Worm (Caenorhabditis elegans) whole organism, late embryonic: ENCODE measurements around the gene srbc-13.
"Not testable (repeated sequence)": the region's sequence is repeated elsewhere in the genome, so short reads cannot be mapped to it uniquely, and the experiment has no call there.

Experiments
- F13H6.1 ChIP-seq: sonication (generic microtip); optimal IDR thresholded peaks from 2 replicates; lab custom pipeline; 2016; ENCODE audit warnings: missing genetic modification characterization, missing compliant biosample characterization
- K02D7.2 ChIP-seq: sonication (generic microtip); optimal IDR thresholded peaks from 2 replicates; lab custom pipeline; 2017; ENCODE audit warnings: mild to moderate bottlenecking, missing genetic modification characterization, missing compliant biosample characterization
- T23F11.4 ChIP-seq: fragments of 200-800 bp; sonication (Bioruptor generic); optimal IDR thresholded peaks from 2 replicates; lab custom pipeline; 2018; ENCODE audit warnings: mild to moderate bottlenecking, missing genetic modification characterization, missing compliant biosample characterization
- ceh-18 ChIP-seq: sonication (generic microtip); optimal IDR thresholded peaks from 2 replicates; lab custom pipeline; 2016; ENCODE audit warnings: missing genetic modification characterization, missing compliant biosample characterization
- ceh-2 ChIP-seq: sonication (generic microtip); optimal IDR thresholded peaks from 2 replicates; lab custom pipeline; 2016; ENCODE audit warnings: missing genotype, missing genetic modification characterization, missing compliant biosample characterization
- ceh-22 ChIP-seq: sonication (generic microtip); optimal IDR thresholded peaks from 2 replicates; lab custom pipeline; 2017; ENCODE audit warnings: missing biosample characterization, missing genetic modification characterization
- ceh-30 ChIP-seq: fragments of 150-350 bp; optimal IDR thresholded peaks from 2 replicates; lab custom pipeline; 2014; ENCODE audit warnings: missing biosample characterization, missing genetic modification characterization
- ceh-48 ChIP-seq: sonication (generic microtip); optimal IDR thresholded peaks from 2 replicates; lab custom pipeline; 2016; ENCODE audit warnings: missing genetic modification characterization, inconsistent platforms, missing compliant biosample characterization
- che-1 ChIP-seq: sonication (generic microtip); optimal IDR thresholded peaks from 2 replicates; lab custom pipeline; 2016; ENCODE audit warnings: mild to moderate bottlenecking, missing genetic modification characterization, missing compliant biosample characterization
- dve-1 ChIP-seq: sonication (generic microtip); optimal IDR thresholded peaks from 2 replicates; lab custom pipeline; 2017; ENCODE audit warnings: antibody characterized with exemption, mild to moderate bottlenecking, missing genetic modification characterization, missing compliant biosample characterization
- fax-1 ChIP-seq: sonication (generic microtip); optimal IDR thresholded peaks from 2 replicates; lab custom pipeline; 2016; ENCODE audit warnings: missing genotype, missing genetic modification characterization, missing compliant biosample characterization
- gmeb-2 ChIP-seq: sonication (generic microtip); optimal IDR thresholded peaks from 2 replicates; lab custom pipeline; 2016; ENCODE audit warnings: missing genetic modification characterization, inconsistent platforms, missing compliant biosample characterization
- hlh-15 ChIP-seq: sonication (generic microtip); optimal IDR thresholded peaks from 2 replicates; lab custom pipeline; 2016; ENCODE audit warnings: missing genetic modification characterization, missing compliant biosample characterization
- hlh-6 ChIP-seq: sonication (generic microtip); optimal IDR thresholded peaks from 2 replicates; lab custom pipeline; 2016; ENCODE audit warnings: missing genotype, missing genetic modification characterization, missing compliant biosample characterization
- madf-2 ChIP-seq: sonication (generic microtip); optimal IDR thresholded peaks from 2 replicates; lab custom pipeline; 2017; ENCODE audit warnings: missing genetic modification characterization, missing compliant biosample characterization
- mec-3 ChIP-seq: sonication (generic microtip); optimal IDR thresholded peaks from 2 replicates; lab custom pipeline; 2016; ENCODE audit warnings: borderline replicate concordance, missing genetic modification characterization, missing compliant biosample characterization
- nhr-232 ChIP-seq: sonication (generic microtip); optimal IDR thresholded peaks from 2 replicates; lab custom pipeline; 2016; ENCODE audit warnings: missing genetic modification characterization, missing compliant biosample characterization
- npax-4 ChIP-seq: sonication (generic microtip); optimal IDR thresholded peaks from 2 replicates; lab custom pipeline; 2016; ENCODE audit warnings: missing genetic modification characterization, missing compliant biosample characterization
- odd-2 ChIP-seq: sonication (generic microtip); optimal IDR thresholded peaks from 2 replicates; lab custom pipeline; 2017; ENCODE audit warnings: antibody characterized with exemption, mild to moderate bottlenecking, missing genetic modification characterization, missing compliant biosample characterization
- pat-9 ChIP-seq: fragments of 200-800 bp; sonication (Bioruptor generic); optimal IDR thresholded peaks from 2 replicates; lab custom pipeline; 2018; ENCODE audit warnings: mild to moderate bottlenecking, missing genetic modification characterization, moderate library complexity, missing compliant biosample characterization
- pax-1 ChIP-seq: fragments of 150-350 bp; optimal IDR thresholded peaks from 2 replicates; lab custom pipeline; 2014; ENCODE audit warnings: missing biosample characterization, missing genetic modification characterization
- ref-2 ChIP-seq: sonication (generic microtip); optimal IDR thresholded peaks from 2 replicates; lab custom pipeline; 2016; ENCODE audit warnings: missing genetic modification characterization, missing compliant biosample characterization
- sdc-2 ChIP-seq: sonication (generic microtip); optimal IDR thresholded peaks from 2 replicates; lab custom pipeline; 2016; ENCODE audit warnings: missing genotype, missing genetic modification characterization, missing compliant biosample characterization
- sox-2 ChIP-seq: fragments of 200-800 bp; sonication (Bioruptor generic); IDR thresholded peaks from 2 replicates; pipeline ENCODE4 v1.3.6; 2022; ENCODE audit warnings: missing genetic modification reagents, missing genetic modification characterization, missing compliant biosample characterization
- sox-4 ChIP-seq: sonication (generic microtip); optimal IDR thresholded peaks from 2 replicates; lab custom pipeline; 2017; ENCODE audit warnings: mild to moderate bottlenecking, missing genetic modification characterization, inconsistent platforms, missing compliant biosample characterization
- syd-9 ChIP-seq: sonication (generic microtip); optimal IDR thresholded peaks from 2 replicates; lab custom pipeline; 2016; ENCODE audit warnings: mild to moderate bottlenecking, missing genetic modification characterization, moderate library complexity, missing compliant biosample characterization
- tbx-2 ChIP-seq: sonication (generic microtip); optimal IDR thresholded peaks from 2 replicates; lab custom pipeline; 2016; ENCODE audit warnings: missing genetic modification characterization, missing compliant biosample characterization
- tbx-7 ChIP-seq: sonication (generic microtip); optimal IDR thresholded peaks from 2 replicates; lab custom pipeline; 2016; ENCODE audit warnings: missing genotype, missing genetic modification characterization, missing compliant biosample characterization
- ttx-3 ChIP-seq: sonication (generic microtip); optimal IDR thresholded peaks from 2 replicates; lab custom pipeline; 2016; ENCODE audit warnings: missing genetic modification reagents, missing genetic modification characterization, missing compliant biosample characterization
- unc-3 ChIP-seq, 2 experiments: fragments of 200-800 bp in 1 of 2; sonication (Bioruptor generic) in 1 of 2; sonication (generic microtip) in 1 of 2; conservative IDR thresholded peaks in 1 of 2; optimal IDR thresholded peaks in 1 of 2; 2 replicates each; pipeline versions ENCODE4 v1.3.6 to Lab custom; 2016 to 2022; ENCODE audit warnings: missing compliant biosample characterization in 2 of 2, missing genetic modification characterization in 2 of 2, missing genetic modification reagents in 1 of 2
- unc-42 ChIP-seq: sonication (generic microtip); optimal IDR thresholded peaks from 2 replicates; lab custom pipeline; 2016; ENCODE audit warnings: missing genotype, missing genetic modification characterization, missing compliant biosample characterization
- unc-55 ChIP-seq: sonication (generic microtip); optimal IDR thresholded peaks from 2 replicates; lab custom pipeline; 2017; ENCODE audit warnings: missing biosample characterization, missing genetic modification reagents, missing genetic modification characterization
- unc-86 ChIP-seq: sonication (generic microtip); optimal IDR thresholded peaks from 2 replicates; lab custom pipeline; 2016; ENCODE audit warnings: missing genetic modification characterization, missing compliant biosample characterization

srbc-13 gene

ce11 chrV:817182-817581, 30.4 kb upstream of the srbc-13 start, which contains the start of gene R13D11.1:
Gene R13D11.1, plus strand, starts transcription at chrV:817482.
- TF ChIP-seq odd-2 (tag; lab: Kevin White, UChicago) = no peak
- TF ChIP-seq T23F11.4 = no peak
- no peak for TF ChIP-seq dve-1 (tag; lab: Kevin White, UChicago)
- no peak for TF ChIP-seq unc-55
- no peak for TF ChIP-seq syd-9 (tag; lab: Kevin White, UChicago)
- TF ChIP-seq mec-3 (tag; lab: Kevin White, UChicago) = no peak
- no peak for TF ChIP-seq sox-4 (tag; lab: Kevin White, UChicago)
- no peak for TF ChIP-seq hlh-15

DNA sequence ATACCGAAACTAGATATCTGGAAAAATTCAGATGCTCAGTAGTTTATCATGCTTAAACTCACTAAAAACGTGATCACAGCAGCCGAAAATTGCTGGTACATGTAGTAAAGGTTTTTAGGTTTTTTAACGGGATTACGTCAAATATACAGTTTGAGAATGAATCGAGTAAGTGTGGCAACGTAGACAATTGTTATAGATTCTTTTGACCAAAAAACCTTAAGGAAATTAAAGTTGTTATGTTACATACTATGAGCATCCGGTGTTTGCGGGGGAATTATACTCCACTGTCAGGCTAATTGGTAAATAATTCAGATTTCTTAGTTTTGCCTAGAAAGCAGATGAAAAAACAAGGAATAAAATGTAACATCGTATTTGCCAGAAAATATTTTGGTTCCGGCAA, 27.0 kb upstream of the srbc-13 start, which contains the start of gene srx-32:
TSS of gene srx-32 (minus strand) at position 101 of the 400 bp plus-strand sequence.
- TF ChIP-seq madf-2, che-1, ref-2 (tag; lab: Kevin White, UChicago): not testable (repeated sequence)

DNA sequence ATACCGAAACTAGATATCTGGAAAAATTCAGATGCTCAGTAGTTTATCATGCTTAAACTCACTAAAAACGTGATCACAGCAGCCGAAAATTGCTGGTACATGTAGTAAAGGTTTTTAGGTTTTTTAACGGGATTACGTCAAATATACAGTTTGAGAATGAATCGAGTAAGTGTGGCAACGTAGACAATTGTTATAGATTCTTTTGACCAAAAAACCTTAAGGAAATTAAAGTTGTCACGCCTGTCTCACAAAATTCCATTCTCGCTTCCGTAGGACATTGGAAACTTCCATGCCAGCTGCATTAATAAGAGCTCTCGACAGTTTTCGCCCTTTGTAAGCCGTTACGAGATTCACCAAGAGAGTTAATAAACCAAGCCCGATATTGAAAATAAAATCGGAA, 24.7 kb upstream of the srbc-13 start, which contains the start of gene srx-31:
TSS of gene srx-31 (minus strand) at position 101 of the 400 bp plus-strand sequence.
- not testable (repeated sequence) for TF ChIP-seq pax-1 (tag; lab: Kevin White, UChicago); K02D7.2; syd-9 (tag; lab: Kevin White, UChicago)
- TF ChIP-seq, all 69 proteins: peak for 0; not testable (repeated sequence) for 69

ce11 chrV:826097-826496, 21.5 kb upstream of the srbc-13 start, which contains the start of gene F41H8.2:
Gene F41H8.2, plus strand, starts transcription at chrV:826397.
- TF ChIP-seq ceh-22 (tag; lab: Kevin White, UChicago) (no peak), ceh-18 (tag; lab: Kevin White, UChicago) (no peak), sdc-2 (tag; lab: Kevin White, UChicago) (no peak), unc-3 (GFP tag; conservative IDR thresholded peaks at IDR 0.05; lab: Robert Waterston, UW) (no peak), unc-3 (tag; optimal IDR thresholded peaks at IDR 0.05; lab: Kevin White, UChicago) (no peak), tbx-2 (tag; lab: Kevin White, UChicago) (no peak)

DNA sequence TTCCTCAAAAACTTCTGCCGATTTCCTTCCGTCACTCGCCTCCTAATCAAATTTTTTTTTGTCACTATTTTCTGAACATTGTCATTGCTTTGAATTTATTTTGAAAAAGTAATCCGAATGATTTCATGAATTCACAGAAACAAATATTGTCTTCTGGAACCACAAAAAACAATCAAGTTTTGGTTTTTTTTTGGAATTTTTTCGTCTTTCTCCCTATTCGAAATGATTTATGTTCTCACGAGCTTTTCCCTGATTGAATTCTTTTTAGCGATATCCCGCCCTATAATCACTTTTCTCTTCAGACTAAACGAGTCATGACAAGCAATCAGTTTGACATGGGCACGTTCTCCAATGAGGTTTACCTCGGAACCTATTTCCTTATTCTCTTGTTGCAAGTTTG, 14.3 kb upstream of the srbc-13 start, which contains the start of gene F41H8.1:
TSS of gene F41H8.1 (plus strand) at position 301 of the 400 bp plus-strand sequence.
- TF ChIP-seq unc-42 (tag; lab: Kevin White, UChicago) (no peak), ceh-2 (tag; lab: Kevin White, UChicago) (no peak), K02D7.2 (no peak), tbx-2 (tag; lab: Kevin White, UChicago) (no peak), ceh-48 (tag; lab: Kevin White, UChicago) (no peak), ttx-3 (tag; lab: Kevin White, UChicago) (no peak), unc-86 (tag; lab: Kevin White, UChicago) (no peak), npax-4 (tag; lab: Kevin White, UChicago) (no peak)

- TF ChIP-seq F13H6.1; madf-2 (tag; lab: Kevin White, UChicago); fax-1 (tag; lab: Kevin White, UChicago): not testable (repeated sequence)
Measured at ce11 chrV:838984-839471, 8.6 kb upstream of the srbc-13 start, which contains the start of the genes K09C6.7 and K09C6.10. Gene K09C6.7, minus strand, starts transcription at chrV:839084. Gene K09C6.10, plus strand, starts transcription at chrV:839421.

ce11 chrV:842611-843010, 5.0 kb upstream of the srbc-13 start:
- TF ChIP-seq unc-3 (GFP tag; conservative IDR thresholded peaks at IDR 0.05; lab: Robert Waterston, UW) = no peak
- no peak for TF ChIP-seq unc-3 (tag; optimal IDR thresholded peaks at IDR 0.05; lab: Kevin White, UChicago)
- no peak for TF ChIP-seq sox-2 (GFP tag; lab: Robert Waterston, UW)
- TF ChIP-seq ceh-2 (tag; lab: Kevin White, UChicago) = no peak
- no peak for TF ChIP-seq tbx-2 (tag; lab: Kevin White, UChicago)
- TF ChIP-seq mec-3 (tag; lab: Kevin White, UChicago) = no peak
- no peak for TF ChIP-seq ceh-30 (tag; lab: Kevin White, UChicago)
- TF ChIP-seq ceh-48 (tag; lab: Kevin White, UChicago) = no peak
- no peak for TF ChIP-seq syd-9 (tag; lab: Kevin White, UChicago)
- TF ChIP-seq hlh-6 (tag; lab: Kevin White, UChicago) = no peak
- TF ChIP-seq pat-9 (tag; lab: Kevin White, UChicago) = no peak
- TF ChIP-seq nhr-232 (tag; lab: Kevin White, UChicago) = no peak
- no peak for TF ChIP-seq hlh-15
- no peak for TF ChIP-seq tbx-7 (tag; lab: Kevin White, UChicago)
- no peak for TF ChIP-seq gmeb-2 (tag; lab: Kevin White, UChicago)
